Worm (Caenorhabditis elegans) whole organism, L1 larva: ENCODE data around the gene scl-12.

Experiments used
- blmp-1 ChIP-seq: fragments of 150-350 bp; optimal IDR thresholded peaks from 2 replicates; lab custom pipeline; 2014; ENCODE audit warnings: missing biosample characterization, missing genetic modification characterization
- ceh-82 ChIP-seq, 3 experiments: fragments of 150-350 bp in 1 of 3; sonication (generic microtip) in 2 of 3; optimal IDR thresholded peaks; 2 replicates each; lab custom pipeline; 2014 to 2017; ENCODE audit warnings: missing biosample characterization in 3 of 3, missing genetic modification characterization in 3 of 3
- efl-1 ChIP-seq, 4 experiments: fragments of 150-350 bp; optimal IDR thresholded peaks in 3 of 4; peaks in 1 of 4; 1 replicate in 1 of 4; 2 replicates in 3 of 4; lab custom pipeline; 2014; ENCODE audit warnings: missing biosample characterization in 2 of 4, missing genetic modification characterization in 2 of 4, missing genetic modification reagents in 2 of 4
- egl-27 ChIP-seq, 2 experiments: fragments of 150-350 bp in 1 of 2; sonication (generic microtip); optimal IDR thresholded peaks; 3 replicates each; lab custom pipeline; 2017 to 2018; ENCODE audit warnings: missing biosample characterization in 2 of 2, missing genetic modification characterization in 2 of 2, missing genetic modification reagents in 2 of 2
- fos-1 ChIP-seq: fragments of 150-350 bp; optimal IDR thresholded peaks from 2 replicates; lab custom pipeline; 2014; ENCODE audit warnings: missing biosample characterization, missing genetic modification characterization
- lin-35 ChIP-seq, 2 experiments: fragments of 150-350 bp; optimal IDR thresholded peaks; 2 replicates each; lab custom pipeline; 2014; ENCODE audit warnings: missing biosample characterization in 2 of 2, missing genetic modification characterization in 2 of 2, missing genetic modification reagents in 2 of 2
- lsy-2 ChIP-seq, 2 experiments: fragments of 150-350 bp; optimal IDR thresholded peaks; 2 replicates each; lab custom pipeline; 2014; ENCODE audit warnings: missing biosample characterization in 2 of 2, missing genetic modification characterization in 2 of 2
- nhr-12 ChIP-seq: sonication (generic microtip); optimal IDR thresholded peaks from 2 replicates; lab custom pipeline; 2017; ENCODE audit warnings: missing biosample characterization, missing genetic modification characterization
- nhr-85 ChIP-seq: sonication (generic microtip); peaks from one replicate; lab custom pipeline; 2016; ENCODE audit warnings: missing genetic modification characterization, inconsistent platforms, missing compliant biosample characterization
- pqm-1 ChIP-seq: sonication (generic microtip); optimal IDR thresholded peaks from 3 replicates; lab custom pipeline; 2017; ENCODE audit warnings: missing biosample characterization, missing genetic modification characterization
- sup-37 ChIP-seq: fragments of 200-800 bp; sonication (Bioruptor generic); optimal IDR thresholded peaks from 2 replicates; lab custom pipeline; 2018; ENCODE audit warnings: mild to moderate bottlenecking, missing genetic modification characterization, missing compliant biosample characterization
- unc-130 ChIP-seq: fragments of 150-350 bp; optimal IDR thresholded peaks from 2 replicates; lab custom pipeline; 2017; ENCODE audit warnings: missing biosample characterization, missing genetic modification characterization, inconsistent platforms
- unc-62 ChIP-seq: fragments of 150-350 bp; optimal IDR thresholded peaks from 2 replicates; lab custom pipeline; 2014; ENCODE audit warnings: missing biosample characterization, missing genetic modification reagents, missing genetic modification characterization

DNA sequence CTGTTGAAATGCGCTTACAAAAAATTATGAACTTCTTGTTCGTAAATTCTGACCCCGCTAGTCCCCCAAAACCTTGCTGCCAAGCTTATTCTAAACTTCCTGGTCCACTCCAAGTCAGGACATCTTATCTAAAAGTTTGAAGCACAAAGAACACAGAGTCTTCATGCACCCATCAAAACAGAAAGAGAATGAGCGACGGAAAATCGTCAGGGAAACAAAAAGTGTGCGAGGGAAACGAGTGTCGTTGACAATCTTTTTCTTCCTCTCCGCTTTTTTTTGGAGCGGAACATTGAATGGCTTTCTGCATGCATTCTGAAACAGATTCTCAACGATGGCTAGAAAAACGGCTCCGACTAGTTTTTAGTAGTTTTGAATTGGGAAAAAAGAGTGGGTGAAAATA lies 12.8 kb downstream of the scl-12 start:
- TF ChIP-seq unc-62 (GFP tag; lab: Kevin White, UChicago) (no peak), sup-37 (GFP tag; lab: Kevin White, UChicago) (no peak), lsy-2 (tag; optimal IDR thresholded peaks at IDR 0.05; lab: Kevin White, UChicago) (no peak), nhr-85 (tag; lab: Kevin White, UChicago) (no peak), pqm-1 (tag; lab: Kevin White, UChicago) (no peak), egl-27 (tag; optimal IDR thresholded peaks at IDR 0.05; lab: Kevin White, UChicago) (no peak), ceh-82 (tag; optimal IDR thresholded peaks at IDR 0.05; lab: Kevin White, UChicago) (no peak), nhr-12 (no peak), blmp-1 (tag; lab: Kevin White, UChicago) (no peak), efl-1 (optimal IDR thresholded peaks at IDR 0.05; lab: Kevin White, UChicago) (no peak), efl-1 (GFP tag; optimal IDR thresholded peaks at IDR 0.05 in 1 of 2; lab: Kevin White, UChicago) (no peak), fos-1 (tag; lab: Kevin White, UChicago) (no peak), lin-35 (GFP tag; optimal IDR thresholded peaks at IDR 0.05; lab: Kevin White, UChicago) (no peak), unc-130 (tag; lab: Kevin White, UChicago) (no peak)
